Fruit fly (Drosophila melanogaster) whole organism, wandering third instar larva: Measurements from ENCODE around the gene dnk.

Experiments
- Dif ChIP-seq: fragments of 200-275, 200-300 bp; sonication (Bioruptor generic); optimal IDR thresholded peaks from 2 replicates; lab custom pipeline; 2018; ENCODE audit warnings: missing biosample characterization, missing genetic modification characterization; ENCODE audit not compliant: partially characterized antibody
- GATAd ChIP-seq: sonication (Bioruptor generic); optimal IDR thresholded peaks from 2 replicates; lab custom pipeline; 2016; ENCODE audit warnings: missing biosample characterization, missing genetic modification characterization
- Hnf4 ChIP-seq: fragments of 200-800 bp; sonication (Bioruptor generic); optimal IDR thresholded peaks from 2 replicates; lab custom pipeline; 2016; ENCODE audit warnings: missing biosample characterization, mild to moderate bottlenecking, missing genetic modification characterization
- Hr78 ChIP-seq: fragments of >200 bp; optimal IDR thresholded peaks from 2 replicates; lab custom pipeline; 2017; ENCODE audit warnings: missing biosample characterization, missing genetic modification characterization
- Hr83 ChIP-seq: fragments of 200-300 bp; sonication (Bioruptor generic); optimal IDR thresholded peaks from 2 replicates; lab custom pipeline; 2016; ENCODE audit warnings: missing biosample characterization, mild to moderate bottlenecking, missing genetic modification characterization, moderate library complexity; ENCODE audit not compliant: poor library complexity, severe bottlenecking
- Jra ChIP-seq: sonication (Bioruptor generic); optimal IDR thresholded peaks from 2 replicates; lab custom pipeline; 2016; ENCODE audit warnings: missing biosample characterization, missing genetic modification characterization
- Myc ChIP-seq: fragments of >200 bp; optimal IDR thresholded peaks from 2 replicates; lab custom pipeline; 2017
- N ChIP-seq: fragments of >200 bp; optimal IDR thresholded peaks from 2 replicates; lab custom pipeline; 2018; ENCODE audit warnings: missing biosample characterization, missing external identifiers, missing genetic modification characterization
- OdsH ChIP-seq: fragments of 200-800 bp; sonication (Bioruptor generic); optimal IDR thresholded peaks from 2 replicates; lab custom pipeline; 2016; ENCODE audit warnings: missing biosample characterization, mild to moderate bottlenecking, missing genetic modification characterization
- Rel ChIP-seq, 2 experiments: fragments of 200-800 bp; sonication (Bioruptor generic) in 1 of 2; optimal IDR thresholded peaks; 2 replicates in 1 of 2; 3 replicates in 1 of 2; lab custom pipeline; 2016 to 2019; ENCODE audit warnings: mild to moderate bottlenecking in 2 of 2, missing biosample characterization in 2 of 2, missing genetic modification characterization in 2 of 2, moderate library complexity in 1 of 2
- Sp1 ChIP-seq: fragments of 200-800 bp; sonication (Bioruptor generic); optimal IDR thresholded peaks from 3 replicates; lab custom pipeline; 2019; ENCODE audit warnings: missing biosample characterization, mild to moderate bottlenecking, missing genetic modification characterization, moderate library complexity
- Vsx2 ChIP-seq: fragments of 200-300, 225-300 bp; sonication (Bioruptor generic); optimal IDR thresholded peaks from 2 replicates; lab custom pipeline; 2018; ENCODE audit warnings: missing biosample characterization, missing genetic modification characterization; ENCODE audit not compliant: partially characterized antibody
- br ChIP-seq: fragments of 200-800 bp; sonication (Bioruptor generic); optimal IDR thresholded peaks from 2 replicates; lab custom pipeline; 2016; ENCODE audit warnings: missing biosample characterization, missing genetic modification characterization
- brk ChIP-seq: fragments of 200-800 bp; sonication (Bioruptor generic); optimal IDR thresholded peaks from 2 replicates; lab custom pipeline; 2016; ENCODE audit warnings: missing biosample characterization, mild to moderate bottlenecking, missing genetic modification characterization
- dl ChIP-seq, 2 experiments: fragments of 175-275, 200-275 bp in 1 of 2; fragments of 200-275 bp in 1 of 2; sonication (Bioruptor generic); optimal IDR thresholded peaks; lab custom pipeline; 2018; ENCODE audit warnings: mild to moderate bottlenecking in 2 of 2, missing biosample characterization in 2 of 2, missing genetic modification characterization in 2 of 2, moderate library complexity in 2 of 2; ENCODE audit not compliant: partially characterized antibody in 2 of 2, insufficient read depth in 1 of 2
- dsf ChIP-seq: sonication (Bioruptor generic); optimal IDR thresholded peaks from 2 replicates; lab custom pipeline; 2016; ENCODE audit warnings: missing biosample characterization, missing genetic modification characterization, borderline replicate concordance
- ey ChIP-seq: fragments of 200-800 bp; sonication (Bioruptor generic); optimal IDR thresholded peaks from 2 replicates; lab custom pipeline; 2016; ENCODE audit warnings: missing biosample characterization, missing genetic modification characterization
- foxo ChIP-seq, 2 experiments: fragments of 200-800 bp; sonication (Bioruptor generic); optimal IDR thresholded peaks; 2 replicates in 1 of 2; 3 replicates in 1 of 2; lab custom pipeline; 2016 to 2017; ENCODE audit warnings: missing biosample characterization in 2 of 2, missing genetic modification characterization in 2 of 2
- fru ChIP-seq: fragments of 200-800 bp; sonication (Bioruptor generic); optimal IDR thresholded peaks from 3 replicates; lab custom pipeline; 2016; ENCODE audit warnings: missing biosample characterization, mild to moderate bottlenecking, missing genetic modification characterization
- h ChIP-seq: fragments of 200-800 bp; sonication (Bioruptor generic); optimal IDR thresholded peaks from 3 replicates; lab custom pipeline; 2016; ENCODE audit warnings: missing biosample characterization, mild to moderate bottlenecking, missing genetic modification characterization
- jim ChIP-seq: fragments of 175-275, 200-325 bp; sonication (Bioruptor generic); optimal IDR thresholded peaks from 2 replicates; lab custom pipeline; 2016; ENCODE audit warnings: missing biosample characterization, mild to moderate bottlenecking, missing genetic modification characterization
- lola ChIP-seq: fragments of >200 bp; optimal IDR thresholded peaks from 2 replicates; lab custom pipeline; 2017; ENCODE audit warnings: missing biosample characterization, missing genetic modification characterization
- pan ChIP-seq: fragments of >200 bp; optimal IDR thresholded peaks from 2 replicates; lab custom pipeline; 2017
- psq ChIP-seq: fragments of 200-800 bp; sonication (Bioruptor generic); optimal IDR thresholded peaks from 3 replicates; lab custom pipeline; 2017; ENCODE audit warnings: missing biosample characterization, mild to moderate bottlenecking, missing genetic modification characterization, moderate library complexity
- rgr ChIP-seq: fragments of 200-800 bp; sonication (Bioruptor generic); optimal IDR thresholded peaks from 3 replicates; lab custom pipeline; 2016; ENCODE audit warnings: missing biosample characterization, mild to moderate bottlenecking, missing genetic modification characterization
- tai ChIP-seq: sonication (Bioruptor generic); optimal IDR thresholded peaks from 2 replicates; lab custom pipeline; 2016; ENCODE audit warnings: missing biosample characterization, missing genetic modification characterization
- usp ChIP-seq: fragments of >200 bp; optimal IDR thresholded peaks from 2 replicates; lab custom pipeline; 2017; ENCODE audit warnings: missing biosample characterization, missing genetic modification characterization
- woc ChIP-seq: sonication (Bioruptor generic); optimal IDR thresholded peaks from 2 replicates; lab custom pipeline; 2016; ENCODE audit warnings: missing biosample characterization, mild to moderate bottlenecking, missing genetic modification characterization

Gene dnk

dm6 chr3R:18986089-18986887, 5.5 kb downstream of the dnk start:
- TF ChIP-seq Rel (GFP tag; optimal IDR thresholded peaks at IDR 0.05; lab: Kevin White, UChicago) (no peak), Rel (tag; optimal IDR thresholded peaks at IDR 0.05; lab: Kevin White, UChicago) (peak; percentile 45), dl (GFP tag; optimal IDR thresholded peaks at IDR 0.05; lab: Kevin White, UChicago; ENCODE audit: insufficient read depth in 1 of 2, partially characterized antibody in 2 of 2) (peak in 1 of 2 experiments; percentile 23), Hr78 (GFP tag; lab: Kevin White, UChicago) (no peak), foxo (GFP tag; optimal IDR thresholded peaks at IDR 0.05; lab: Kevin White, UChicago) (peak in 1 of 2 experiments; percentile 32), woc (GFP tag; lab: Kevin White, UChicago) (no peak), Myc (no peak), tai (GFP tag; lab: Kevin White, UChicago) (no peak)

dm6 chr3R:18987428-18988416, 6.9 kb downstream of the dnk start:
- no peak for TF ChIP-seq Rel (GFP tag; optimal IDR thresholded peaks at IDR 0.05; lab: Kevin White, UChicago)
- TF ChIP-seq Rel (tag; optimal IDR thresholded peaks at IDR 0.05; lab: Kevin White, UChicago) = peak; percentile 90
- no peak for TF ChIP-seq Sp1
- peak; percentile 4 for TF ChIP-seq Hnf4 (GFP tag; lab: Kevin White, UChicago)
- peak; percentile 45 for TF ChIP-seq h
- TF ChIP-seq OdsH (GFP tag; lab: Kevin White, UChicago) = peak; percentile 10
- peak; percentile 3 for TF ChIP-seq rgr (GFP tag; lab: Kevin White, UChicago)
- peak; percentile 1 for TF ChIP-seq woc (GFP tag; lab: Kevin White, UChicago)
- TF ChIP-seq fru (GFP tag; lab: Kevin White, UChicago) = peak; percentile 34
- no peak for TF ChIP-seq N (GFP tag; lab: Kevin White, UChicago)
- TF ChIP-seq pan (lab: Kevin White, UChicago) = no peak
- TF ChIP-seq ey = peak; percentile 8
- peak; percentile 19 for TF ChIP-seq Dif
- no peak for TF ChIP-seq brk (GFP tag; lab: Kevin White, UChicago)
- no peak for TF ChIP-seq Myc
- no peak for TF ChIP-seq br (GFP tag; lab: Kevin White, UChicago)
- TF ChIP-seq foxo (GFP tag; optimal IDR thresholded peaks at IDR 0.05; lab: Kevin White, UChicago) = peak in 1 of 2 experiments; percentile 15
- no peak for TF ChIP-seq Hr83 (GFP tag; lab: Kevin White, UChicago)
- peak; percentile 19 for TF ChIP-seq psq (GFP tag; lab: Kevin White, UChicago)
- TF ChIP-seq tai (GFP tag; lab: Kevin White, UChicago) = no peak

- no peak for TF ChIP-seq lola
- TF ChIP-seq woc (GFP tag; lab: Kevin White, UChicago) = no peak
- no peak for TF ChIP-seq Hnf4 (GFP tag; lab: Kevin White, UChicago)
- TF ChIP-seq ey = no peak
- TF ChIP-seq brk (GFP tag; lab: Kevin White, UChicago) = no peak
- no peak for TF ChIP-seq Vsx2
- TF ChIP-seq jim (GFP tag; lab: Kevin White, UChicago) = no peak
- TF ChIP-seq dsf (GFP tag; lab: Kevin White, UChicago) = no peak
- no peak for TF ChIP-seq OdsH (GFP tag; lab: Kevin White, UChicago)
- no peak for TF ChIP-seq Jra (GFP tag; lab: Kevin White, UChicago)
- no peak for TF ChIP-seq GATAd (GFP tag; lab: Kevin White, UChicago)
- no peak for TF ChIP-seq Hr83 (GFP tag; lab: Kevin White, UChicago)
- TF ChIP-seq usp (GFP tag; lab: Kevin White, UChicago) = no peak
- no peak for TF ChIP-seq tai (GFP tag; lab: Kevin White, UChicago)
- no peak for TF ChIP-seq N (GFP tag; lab: Kevin White, UChicago)
- no peak for TF ChIP-seq Rel (GFP tag; optimal IDR thresholded peaks at IDR 0.05; lab: Kevin White, UChicago)
- TF ChIP-seq Rel (tag; optimal IDR thresholded peaks at IDR 0.05; lab: Kevin White, UChicago) = no peak
- TF ChIP-seq pan (lab: Kevin White, UChicago) = no peak
- TF ChIP-seq, all 38 proteins: peak for 0
Measured at dm6 chr3R:18988957-18989818, 8.4 kb downstream of the dnk start.
